Worm (Caenorhabditis elegans): ENCODE data around the gene swt-7.

ce11 chrV:5012193-5012853 lies 18.3 kb downstream of the swt-7 start, which contains the start of gene srr-6:
- TF ChIP-seq tbx-2 (tag; optimal IDR thresholded peaks at IDR 0.05), result no peak
- TF ChIP-seq ttx-3 (tag; optimal IDR thresholded peaks at IDR 0.05), result no peak
- peak; percentile 80 for TF ChIP-seq elt-2 (tag; optimal IDR thresholded peaks at IDR 0.05)
- no peak for TF ChIP-seq gmeb-2 (tag; optimal IDR thresholded peaks at IDR 0.05)
- no peak for TF ChIP-seq fkh-10 (GFP tag; optimal IDR thresholded peaks at IDR 0.05)
- no peak for TF ChIP-seq nhr-11 (tag; optimal IDR thresholded peaks at IDR 0.05)
- TF ChIP-seq dmd-4 (tag; optimal IDR thresholded peaks at IDR 0.05; ENCODE audit: borderline replicate concordance), result no peak
- TF ChIP-seq madf-2 (tag; optimal IDR thresholded peaks at IDR 0.05), result no peak
- no peak for TF ChIP-seq ztf-16 (tag; optimal IDR thresholded peaks at IDR 0.05)
